Worm (Caenorhabditis elegans): ENCODE results near the gene Y51H7BR.4.
"Not testable (repeated sequence)": the region's sequence is repeated elsewhere in the genome, so short reads cannot be mapped to it uniquely, and the experiment has no call there.

Gene Y51H7BR.4

DNA sequence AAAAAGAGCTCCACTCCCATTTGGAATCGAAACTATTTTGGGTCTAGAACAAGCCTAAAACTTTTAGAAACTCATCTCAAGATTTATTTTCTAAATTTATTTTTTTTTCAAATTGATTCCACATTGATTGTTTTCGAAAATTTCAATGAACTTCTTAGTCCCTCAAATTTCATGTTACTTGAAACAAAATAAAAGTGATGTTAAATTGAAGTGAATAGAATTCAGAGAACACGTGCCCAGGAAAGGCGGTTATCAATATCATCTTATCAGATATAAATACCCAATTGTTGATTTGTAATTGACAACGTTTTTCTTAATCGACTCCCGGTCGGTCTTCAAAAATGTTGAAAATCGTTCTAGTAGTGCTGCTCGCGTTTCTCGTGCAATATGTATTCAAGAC is 11.5 kb downstream of the Y51H7BR.4 start, which contains the start of gene poml-4:
TSS of gene poml-4 (plus strand) at position 301 of the 400 bp plus-strand sequence.
- TF ChIP-seq unc-62 (GFP tag; optimal IDR thresholded peaks at IDR 0.05), result not testable (repeated sequence)

DNA sequence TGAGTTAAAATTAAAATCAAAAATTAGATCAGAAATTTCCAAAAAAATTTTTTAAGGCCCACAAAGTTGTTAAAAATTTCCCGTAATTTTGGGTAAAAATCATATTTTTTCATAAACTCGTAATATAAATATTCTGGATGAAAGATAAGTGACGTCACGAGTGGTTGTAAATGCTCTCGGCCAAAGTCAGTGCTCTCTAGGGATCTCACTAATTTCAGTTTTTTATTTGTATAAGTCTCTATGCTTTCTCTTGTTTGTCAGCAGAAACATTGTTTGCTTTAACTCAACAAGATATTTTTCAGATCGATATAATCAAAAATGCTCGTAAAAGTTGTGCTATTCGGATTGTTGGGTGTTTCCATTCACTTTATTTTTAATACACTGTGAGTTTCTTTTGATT is 14.0 kb downstream of the Y51H7BR.4 start, which contains the start of gene K05F6.4:
TSS of gene K05F6.4 (plus strand) at position 301 of the 400 bp plus-strand sequence.
- TF ChIP-seq unc-62 (GFP tag; optimal IDR thresholded peaks at IDR 0.05), result not testable (repeated sequence)

DNA sequence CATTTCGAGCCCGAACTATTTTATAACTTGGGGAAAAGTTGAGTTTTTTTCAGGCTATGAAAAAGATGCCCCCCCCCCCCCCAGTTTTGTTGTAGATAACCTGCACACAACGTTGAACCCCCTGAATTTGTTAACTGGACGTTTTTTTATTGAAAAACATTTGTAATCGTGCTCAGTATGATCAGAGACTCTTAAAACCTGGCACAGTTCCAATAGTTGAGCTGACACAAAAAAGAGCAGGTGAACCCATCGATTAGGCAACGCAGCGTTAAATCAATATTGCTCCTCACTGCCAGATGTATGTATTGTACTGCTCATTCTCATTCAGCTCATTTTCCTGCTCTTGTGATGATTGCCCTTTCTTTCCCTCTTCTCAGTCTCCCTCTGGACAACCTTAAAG is 16.5 kb downstream of the Y51H7BR.4 start, which contains the start of gene K05F6.12:
TSS of gene K05F6.12 (plus strand) at position 301 of the 400 bp plus-strand sequence.
- no peak for TF ChIP-seq unc-62 (GFP tag; optimal IDR thresholded peaks at IDR 0.05)

DNA sequence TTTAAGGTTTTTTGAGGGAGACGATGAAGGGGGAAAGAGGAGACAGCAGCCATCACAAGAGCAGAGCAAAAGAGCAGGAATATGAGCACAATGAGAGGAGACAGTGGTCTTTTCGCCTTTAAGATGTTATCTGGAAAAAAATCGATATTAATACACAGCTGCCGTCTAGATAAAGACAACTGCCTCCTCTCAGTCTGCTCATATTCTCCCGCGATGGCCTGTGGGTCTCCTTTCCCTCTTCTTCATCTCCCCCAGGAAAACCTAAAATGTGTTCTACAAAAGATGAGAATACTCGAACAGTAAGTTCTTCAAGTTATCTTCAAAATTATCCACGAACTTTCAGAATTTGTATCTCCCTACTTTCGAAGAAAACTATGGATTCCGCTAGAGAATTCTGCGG is 21.3 kb downstream of the Y51H7BR.4 start, which contains the start of the genes fbxb-52 and fbxb-51:
TSS of gene fbxb-52 (minus strand) at position 101 of the 400 bp plus-strand sequence.
TSS of gene fbxb-51 (plus strand) at position 212 of the 400 bp plus-strand sequence.
- no peak for TF ChIP-seq unc-62 (GFP tag; optimal IDR thresholded peaks at IDR 0.05)

DNA sequence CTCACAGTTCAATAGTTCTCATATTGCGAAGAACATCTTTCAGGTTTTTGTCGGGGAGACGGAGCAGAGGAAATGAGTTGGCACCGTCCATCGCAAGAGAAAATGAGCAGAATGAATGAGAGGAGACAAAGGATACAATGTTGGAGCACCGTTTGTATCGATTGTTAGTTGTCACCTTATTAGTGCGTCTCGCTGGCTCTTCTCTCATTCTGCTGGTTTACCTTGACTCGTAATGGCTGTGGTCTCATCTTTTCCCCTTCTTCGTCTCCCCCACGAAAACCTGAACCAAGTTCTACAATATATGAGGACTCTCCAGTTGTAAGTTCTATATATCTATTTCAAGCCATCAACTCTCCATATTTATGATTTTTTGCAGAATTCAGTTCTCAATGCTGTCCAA is 27.1 kb downstream of the Y51H7BR.4 start, which contains the start of the genes fbxb-54 and fbxb-50:
TSS of gene fbxb-54 (minus strand) at position 101 of the 400 bp plus-strand sequence.
TSS of gene fbxb-50 (plus strand) at position 227 of the 400 bp plus-strand sequence.
- TF ChIP-seq unc-62 (GFP tag; optimal IDR thresholded peaks at IDR 0.05), result not testable (repeated sequence)

DNA sequence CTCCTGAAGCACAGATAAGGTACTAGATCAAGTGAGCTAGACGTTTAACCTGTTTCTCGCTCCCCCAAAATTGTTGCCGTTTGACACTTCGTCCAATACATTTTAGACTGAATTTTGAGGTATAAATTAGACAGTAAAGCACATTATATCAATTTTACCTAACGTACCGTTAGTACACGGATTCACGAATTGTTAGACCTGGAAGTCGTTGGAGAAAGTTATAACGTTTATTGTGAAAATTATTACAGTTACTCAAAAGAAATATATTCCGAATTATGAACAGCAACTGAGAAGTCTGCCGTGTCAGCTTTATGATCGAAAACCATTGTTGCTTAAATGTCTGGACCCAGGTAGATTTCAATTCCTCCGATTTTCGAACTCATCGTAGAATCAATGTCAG is 31.7 kb downstream of the Y51H7BR.4 start:
- TF ChIP-seq unc-62 (GFP tag; optimal IDR thresholded peaks at IDR 0.05), result no peak

DNA sequence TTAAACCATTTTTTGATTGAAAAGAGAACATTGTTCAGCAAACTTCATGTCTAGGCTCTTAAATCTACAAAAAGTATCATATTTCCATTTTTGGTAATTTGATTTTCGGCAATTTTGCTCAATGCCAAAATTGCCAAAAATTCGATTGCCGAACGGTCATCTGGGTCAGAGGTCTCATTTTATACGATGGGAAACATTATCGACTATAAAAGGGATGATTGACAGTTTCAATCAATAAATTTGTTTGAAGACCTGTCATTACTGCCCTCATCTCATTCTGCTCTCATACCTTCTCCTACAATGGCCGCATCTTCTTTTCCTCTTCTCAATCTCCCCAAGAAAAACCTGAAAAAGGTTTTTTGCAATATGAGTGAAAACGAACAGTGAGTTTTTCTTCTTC is 32.7 kb downstream of the Y51H7BR.4 start, which contains the start of gene K05F6.14:
TSS of gene K05F6.14 (plus strand) at position 301 of the 400 bp plus-strand sequence.
- no peak for TF ChIP-seq unc-62 (GFP tag; optimal IDR thresholded peaks at IDR 0.05)

DNA sequence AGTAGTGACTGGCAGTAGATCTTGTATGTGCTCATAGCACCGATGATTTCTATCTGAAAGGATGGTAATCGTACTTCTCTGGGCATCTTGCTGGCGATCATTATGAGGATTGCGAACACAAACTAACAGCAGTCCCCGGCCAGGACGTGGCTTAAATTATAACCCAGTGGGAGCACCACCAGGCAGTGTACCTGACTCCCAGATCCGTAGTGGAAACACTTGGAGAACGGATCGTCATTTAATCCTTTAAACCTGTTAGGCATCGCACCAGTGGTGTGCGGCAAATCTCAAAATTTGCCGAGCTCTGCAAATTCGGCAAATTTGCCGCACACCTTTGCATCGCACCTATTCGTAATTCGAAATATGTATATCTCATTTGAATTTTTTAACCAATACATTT is 38.5 kb downstream of the Y51H7BR.4 start, which contains the start of gene K05F6.8:
TSS of gene K05F6.8 (minus strand) at position 101 of the 400 bp plus-strand sequence.
- no peak for TF ChIP-seq unc-62 (GFP tag; optimal IDR thresholded peaks at IDR 0.05)

DNA sequence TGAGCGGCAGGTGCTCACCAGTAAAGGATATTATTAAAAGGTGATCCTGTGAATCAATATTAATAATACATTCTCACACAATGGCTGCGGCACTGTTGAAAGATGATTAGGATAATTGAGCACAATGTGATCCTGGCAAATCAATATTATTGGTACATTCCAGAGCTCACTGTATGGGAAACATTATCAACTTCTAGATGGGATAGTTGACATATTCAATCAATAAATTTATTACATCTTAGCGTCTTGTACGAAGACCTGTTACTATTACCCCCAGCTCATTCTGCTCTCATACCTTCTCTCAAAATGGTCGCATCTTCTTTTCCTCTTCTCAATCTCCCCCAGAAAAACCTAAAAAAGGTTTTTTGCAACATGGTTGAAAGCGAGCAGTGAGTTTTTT is 39.1 kb downstream of the Y51H7BR.4 start, which contains the start of gene fbxb-49:
TSS of gene fbxb-49 (plus strand) at position 301 of the 400 bp plus-strand sequence.
- TF ChIP-seq unc-62 (GFP tag; optimal IDR thresholded peaks at IDR 0.05), result no peak

DNA sequence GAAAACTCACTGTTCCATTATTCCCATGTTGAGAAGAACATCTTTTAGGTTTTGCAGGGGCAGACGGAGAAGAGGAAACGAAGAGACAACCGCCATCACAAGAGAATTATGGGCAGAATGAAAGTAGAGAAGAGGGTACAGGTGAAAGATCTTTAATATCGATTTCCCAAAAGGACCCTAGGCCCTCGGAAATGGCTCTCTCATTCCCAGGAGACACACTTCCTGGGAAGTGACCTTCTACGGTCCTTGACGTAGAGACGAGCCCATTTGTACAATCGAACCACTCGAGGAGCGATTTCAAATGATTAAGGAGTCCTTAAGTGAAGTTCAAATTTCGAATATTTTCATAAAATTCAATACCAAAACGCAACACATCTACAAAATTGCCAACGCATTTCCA is 41.9 kb downstream of the Y51H7BR.4 start, which contains the start of gene fbxb-46:
TSS of gene fbxb-46 (minus strand) at position 101 of the 400 bp plus-strand sequence.
- no peak for TF ChIP-seq unc-62 (GFP tag; optimal IDR thresholded peaks at IDR 0.05)

DNA sequence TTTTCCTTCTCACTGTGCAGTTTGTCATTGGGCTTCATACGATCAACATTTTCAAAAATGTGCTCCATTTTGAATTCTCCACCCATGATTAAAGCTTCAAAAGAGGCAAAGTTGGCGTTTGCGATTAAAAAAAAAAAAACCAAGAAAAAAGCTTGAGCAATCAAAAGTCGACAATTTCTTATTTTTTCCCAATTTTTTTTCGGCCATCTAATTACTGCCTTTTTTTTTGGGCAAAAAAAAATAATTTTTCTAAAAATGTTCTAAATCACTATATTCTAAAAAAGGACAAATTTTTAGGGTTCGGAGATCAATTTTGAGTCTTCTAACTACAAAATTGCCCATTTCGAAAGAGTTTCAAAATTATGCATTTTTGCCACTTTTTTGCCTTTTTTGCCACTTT is 46.9 kb downstream of the Y51H7BR.4 start, which contains the start of gene K05F6.10:
TSS of gene K05F6.10 (minus strand) at position 101 of the 400 bp plus-strand sequence.
- TF ChIP-seq unc-62 (GFP tag; optimal IDR thresholded peaks at IDR 0.05), result no peak

DNA sequence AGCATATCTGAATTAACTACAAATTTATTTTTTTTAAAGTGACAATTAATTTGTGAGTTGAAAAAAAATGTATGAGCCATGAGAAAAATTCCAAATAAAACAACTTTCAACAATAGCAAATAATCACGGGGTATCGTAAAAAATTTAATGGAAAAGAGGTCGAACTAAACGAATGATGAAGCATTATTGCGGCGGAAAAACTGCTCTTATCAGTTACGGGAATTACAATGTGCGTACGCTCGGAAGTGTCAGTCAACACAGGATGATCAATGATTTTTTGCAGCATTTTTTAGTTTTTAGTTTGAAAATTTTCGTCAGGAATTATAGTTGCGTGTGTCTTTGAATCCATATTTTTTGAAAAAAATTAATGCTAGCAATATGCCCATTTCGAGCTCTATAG is 47.6 kb downstream of the Y51H7BR.4 start:
- no peak for TF ChIP-seq unc-62 (GFP tag; optimal IDR thresholded peaks at IDR 0.05)

DNA sequence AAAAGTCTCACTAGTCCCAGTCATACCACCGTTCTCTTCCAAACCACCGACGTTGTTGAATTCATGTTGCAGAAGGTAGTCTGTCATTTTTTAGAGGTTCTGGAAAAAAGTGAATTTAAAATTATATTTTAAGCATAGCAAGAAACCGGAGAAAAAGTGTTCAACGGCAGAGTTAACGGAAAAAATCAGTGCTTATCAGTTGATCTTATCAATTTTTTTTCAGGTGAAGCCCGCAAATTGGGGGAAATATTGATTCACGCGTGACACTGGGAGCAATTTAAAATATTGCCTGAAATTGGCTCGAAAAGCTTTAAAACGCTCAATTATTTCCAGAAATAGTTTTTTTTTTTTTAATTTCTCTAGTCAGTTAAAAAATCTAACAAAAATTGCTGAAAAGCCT is 50.7 kb downstream of the Y51H7BR.4 start, which contains the start of gene math-38:
TSS of gene math-38 (minus strand) at position 101 of the 400 bp plus-strand sequence.
- TF ChIP-seq unc-62 (GFP tag; optimal IDR thresholded peaks at IDR 0.05), result no peak

DNA sequence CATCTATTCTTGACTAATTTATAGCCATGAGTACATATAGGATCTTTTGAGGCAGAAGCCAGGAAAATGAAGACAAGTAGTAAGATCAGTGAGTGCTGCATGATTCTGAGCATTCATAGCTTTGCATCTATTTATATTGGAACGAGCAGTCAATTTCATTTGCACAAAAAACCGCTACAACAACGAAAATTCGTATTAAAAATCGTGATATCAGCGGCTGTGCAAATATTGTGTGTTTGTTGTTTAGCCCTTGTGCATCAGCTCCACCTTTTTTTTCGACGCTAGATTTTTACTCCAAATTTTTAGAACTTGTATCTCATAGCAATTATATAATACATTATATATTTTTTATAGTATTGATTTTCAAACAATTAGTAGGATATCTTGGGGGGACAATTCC is 55.0 kb downstream of the Y51H7BR.4 start, which contains the start of gene clec-21:
TSS of gene clec-21 (minus strand) at position 101 of the 400 bp plus-strand sequence.
- TF ChIP-seq unc-62 (GFP tag; optimal IDR thresholded peaks at IDR 0.05), result no peak

Measured in whole organism, dauer.